Fruit fly (Drosophila melanogaster) Kc167 (cell line): ENCODE results near the gene CG32488.

Experiments used
- Myc ChIP-seq: fragments of >200 bp; optimal IDR thresholded peaks from 2 replicates; lab custom pipeline; 2017; ENCODE audit warnings: missing external identifiers
- Sin3A ChIP-seq: fragments of >200 bp; optimal IDR thresholded peaks from 2 replicates; lab custom pipeline; 2018; ENCODE audit warnings: missing external identifiers
- h ChIP-seq: fragments of >200 bp; optimal IDR thresholded peaks from 3 replicates; lab custom pipeline; 2018; ENCODE audit warnings: missing external identifiers
- insv ChIP-seq: fragments of >200 bp; optimal IDR thresholded peaks from 3 replicates; lab custom pipeline; 2018; ENCODE audit warnings: missing external identifiers
- psq ChIP-seq: fragments of >200 bp; optimal IDR thresholded peaks from 2 replicates; lab custom pipeline; 2017; ENCODE audit warnings: missing external identifiers
- ttk ChIP-seq: sonication (Bioruptor generic); optimal IDR thresholded peaks from 2 replicates; lab custom pipeline; 2017; ENCODE audit warnings: missing external identifiers

Gene CG32488

DNA sequence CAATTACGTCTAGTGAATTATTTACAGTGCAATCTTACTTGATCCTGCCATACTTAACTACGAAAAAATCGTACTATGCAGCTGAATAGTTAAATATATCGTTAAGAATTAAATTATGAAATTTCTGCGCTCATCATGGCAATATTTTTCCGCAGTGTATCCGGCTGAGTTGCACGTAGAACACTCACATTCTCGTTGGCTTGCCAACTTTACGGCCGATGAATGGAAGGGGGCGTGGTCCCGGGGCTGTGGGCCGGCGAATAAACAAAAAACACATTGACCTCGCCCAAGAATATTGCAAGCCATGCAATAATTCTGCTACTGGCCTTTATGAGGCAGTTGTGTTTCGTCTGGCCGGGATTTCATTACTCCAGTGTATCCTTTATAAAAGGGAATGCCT, 28.1 kb downstream of the CG32488 start:
- TF ChIP-seq Myc (no peak), h (lab: Kevin White, UChicago) (no peak), ttk (no peak), insv (lab: Kevin White, UChicago) (no peak), Sin3A (no peak), psq (lab: Kevin White, UChicago) (no peak)

- TF ChIP-seq Sin3A (no peak), psq (lab: Kevin White, UChicago) (no peak)
These were observed 29.6 kb downstream of the CG32488 start for dm6 chr3L:2986302-2986701.

DNA sequence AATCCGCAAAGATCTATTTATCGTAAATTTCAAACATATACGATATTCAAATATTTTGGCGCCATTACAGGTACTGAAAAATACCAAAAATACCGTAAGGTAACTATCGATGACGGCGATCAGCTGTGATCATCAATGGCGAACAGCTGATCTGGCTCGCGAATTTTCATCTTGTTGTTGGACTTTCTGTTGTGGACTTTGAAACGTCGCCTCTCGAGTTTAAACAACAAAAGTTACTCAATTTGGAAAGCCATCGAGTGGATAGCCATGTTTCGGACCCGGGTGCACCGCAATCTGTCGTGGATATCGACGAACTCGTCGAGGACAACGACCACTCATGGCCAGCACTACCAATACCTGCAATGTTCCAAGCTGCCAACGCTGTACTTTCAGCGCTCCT, 35.0 kb downstream of the CG32488 start, which contains the start of gene CPT2:
Gene CPT2, plus strand, starts transcription at position 167 of the 400 bp plus-strand sequence.
- no peak for TF ChIP-seq psq (lab: Kevin White, UChicago)
- no peak for TF ChIP-seq ttk
- TF ChIP-seq insv (lab: Kevin White, UChicago), result no peak
- TF ChIP-seq h (lab: Kevin White, UChicago), result no peak
- no peak for TF ChIP-seq Myc
- no peak for TF ChIP-seq Sin3A
